Worm (Caenorhabditis elegans) whole organism, L2 larva: ENCODE measurements around the gene col-123.

Experiments
- ZK546.5 ChIP-seq: sonication (generic microtip); optimal IDR thresholded peaks from 2 replicates; lab custom pipeline; 2017; ENCODE audit warnings: missing biosample characterization, missing genetic modification characterization
- ama-1 ChIP-seq: fragments of 150-350 bp; optimal IDR thresholded peaks from 2 replicates; lab custom pipeline; 2018; ENCODE audit warnings: inconsistent platforms
- egl-27 ChIP-seq: sonication (generic microtip); optimal IDR thresholded peaks from 3 replicates; lab custom pipeline; 2017; ENCODE audit warnings: missing biosample characterization, missing genetic modification reagents, missing genetic modification characterization
- lin-11 ChIP-seq: fragments of 150-350 bp; sonication (generic microtip); optimal IDR thresholded peaks from 2 replicates; lab custom pipeline; 2014; ENCODE audit warnings: missing biosample characterization, missing genetic modification characterization, inconsistent platforms, mixed read lengths
- lin-39 ChIP-seq: fragments of 150-350 bp; optimal IDR thresholded peaks from 2 replicates; lab custom pipeline; 2014; ENCODE audit warnings: missing biosample characterization, missing genetic modification reagents, missing genetic modification characterization
- nhr-11 ChIP-seq: fragments of 150-350 bp; optimal IDR thresholded peaks from 2 replicates; lab custom pipeline; 2014; ENCODE audit warnings: missing biosample characterization, missing genetic modification characterization
- snpc-4 ChIP-seq: fragments of 150-350 bp; optimal IDR thresholded peaks from 2 replicates; lab custom pipeline; 2014; ENCODE audit warnings: missing biosample characterization, missing genetic modification characterization
- ztf-11 ChIP-seq: sonication (generic microtip); optimal IDR thresholded peaks from 2 replicates; lab custom pipeline; 2017; ENCODE audit warnings: missing biosample characterization, missing genetic modification characterization
- ztf-4 ChIP-seq: fragments of 150-350 bp; optimal IDR thresholded peaks from 2 replicates; lab custom pipeline; 2014; ENCODE audit warnings: missing biosample characterization, missing genetic modification characterization

DNA sequence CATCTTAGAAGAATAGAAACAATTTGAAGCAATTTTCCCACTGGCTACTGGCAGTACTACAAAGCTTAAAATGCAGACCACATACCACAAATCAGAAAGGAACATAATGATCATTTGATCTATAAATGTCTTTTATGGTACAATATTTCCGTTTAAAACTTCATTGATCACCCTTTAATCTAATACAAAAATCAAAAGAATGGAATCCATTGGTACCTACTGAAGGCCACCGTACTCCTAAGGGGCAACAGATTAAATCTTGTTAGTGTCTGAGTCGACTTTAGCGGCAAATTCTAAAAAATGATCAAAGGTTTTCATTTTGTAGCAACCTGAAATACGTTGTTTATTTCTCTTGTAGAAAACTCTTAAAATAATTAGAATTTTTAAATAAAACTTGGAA lies 50.5 kb downstream of the col-123 start:
- TF ChIP-seq snpc-4 (tag; lab: Kevin White, UChicago) (no peak), lin-11 (tag; lab: Kevin White, UChicago) (no peak), ama-1 (lab: Kevin White, UChicago) (no peak), ztf-11 (tag; lab: Kevin White, UChicago) (no peak), lin-39 (tag; lab: Kevin White, UChicago) (no peak), nhr-11 (tag; lab: Kevin White, UChicago) (no peak), ZK546.5 (tag; lab: Kevin White, UChicago) (no peak), egl-27 (tag; lab: Kevin White, UChicago) (no peak), ztf-4 (tag; lab: Kevin White, UChicago) (no peak)
